Worm (Caenorhabditis elegans) whole organism, young adult: ENCODE measurements around the gene W03D2.9.

Source experiments
- B0336.3 ChIP-seq: fragments of 200-800 bp; sonication (Bioruptor generic); IDR thresholded peaks from 2 replicates; pipeline ENCODE4 v1.3.6; 2022; ENCODE audit warnings: missing genetic modification characterization, missing compliant biosample characterization
- D2030.7 ChIP-seq: fragments of 200-800 bp; sonication (Bioruptor generic); IDR thresholded peaks from 2 replicates; pipeline ENCODE4 v1.3.6; 2022; ENCODE audit warnings: missing genetic modification reagents, missing genetic modification characterization, missing compliant biosample characterization
- F33H1.4 ChIP-seq: fragments of 200-800 bp; sonication (Bioruptor generic); IDR thresholded peaks from 2 replicates; pipeline ENCODE4 v1.3.6; 2022; ENCODE audit warnings: missing genetic modification reagents, missing genetic modification characterization, missing compliant biosample characterization
- F49E8.2 ChIP-seq: sonication (generic microtip); optimal IDR thresholded peaks from 3 replicates; lab custom pipeline; 2017; ENCODE audit warnings: missing genetic modification characterization, mild to moderate bottlenecking, missing compliant biosample characterization, antibody characterized with exemption, moderate library complexity; ENCODE audit not compliant: insufficient read depth
- K12H6.12 ChIP-seq: fragments of 200-800 bp; sonication (Bioruptor generic); optimal IDR thresholded peaks from 2 replicates; lab custom pipeline; 2018; ENCODE audit warnings: mild to moderate bottlenecking, missing genetic modification characterization, missing compliant biosample characterization
- T07F8.4 ChIP-seq: sonication (generic microtip); optimal IDR thresholded peaks from 2 replicates; lab custom pipeline; 2016; ENCODE audit warnings: mild to moderate bottlenecking, missing genetic modification characterization, moderate library complexity, missing compliant biosample characterization
- T26A5.8 ChIP-seq: sonication (generic microtip); optimal IDR thresholded peaks from 2 replicates; lab custom pipeline; 2016; ENCODE audit warnings: missing genetic modification characterization, missing compliant biosample characterization
- Y56A3A.18 ChIP-seq: fragments of 200-800 bp; sonication (Bioruptor generic); IDR thresholded peaks from 2 replicates; pipeline ENCODE4 v1.3.6; 2022; ENCODE audit warnings: missing genetic modification reagents, missing genetic modification characterization, missing compliant biosample characterization
- Y95B8A.8 ChIP-seq: fragments of 200-800 bp; sonication (Bioruptor generic); IDR thresholded peaks from 2 replicates; pipeline ENCODE4 v1.3.6; 2022; ENCODE audit warnings: missing genetic modification reagents, missing genetic modification characterization, missing compliant biosample characterization
- ZK185.1 ChIP-seq: sonication (generic microtip); optimal IDR thresholded peaks from 2 replicates; lab custom pipeline; 2016; ENCODE audit warnings: mild to moderate bottlenecking, missing genetic modification characterization, missing compliant biosample characterization; ENCODE audit not compliant: poor library complexity, severe bottlenecking
- akir-1 ChIP-seq: fragments of 200-800 bp; sonication (Bioruptor generic); optimal IDR thresholded peaks from 2 replicates; lab custom pipeline; 2018; ENCODE audit warnings: mild to moderate bottlenecking, missing genetic modification characterization, moderate library complexity, missing compliant biosample characterization
- attf-3 ChIP-seq: fragments of 200-800 bp; sonication (Bioruptor generic); conservative IDR thresholded peaks from 2 replicates; pipeline ENCODE4 v1.3.6; 2022; ENCODE audit warnings: missing genetic modification reagents, missing genetic modification characterization, missing compliant biosample characterization
- attf-6 ChIP-seq: fragments of 200-800 bp; sonication (Bioruptor generic); IDR thresholded peaks from 2 replicates; pipeline ENCODE4 v1.3.6; 2022; ENCODE audit warnings: missing genetic modification reagents, missing genetic modification characterization, missing compliant biosample characterization
- bed-1 ChIP-seq: fragments of 200-800 bp; sonication (Bioruptor generic); IDR thresholded peaks from 2 replicates; pipeline ENCODE4 v1.3.6; 2022; ENCODE audit warnings: missing genetic modification reagents, missing genetic modification characterization, missing compliant biosample characterization
- ccch-3 ChIP-seq: fragments of 200-800 bp; sonication (Bioruptor generic); optimal IDR thresholded peaks from 2 replicates; lab custom pipeline; 2018; ENCODE audit warnings: mild to moderate bottlenecking, missing genetic modification characterization, missing compliant biosample characterization
- ceh-27 ChIP-seq: fragments of 200-800 bp; sonication (Bioruptor generic); optimal IDR thresholded peaks from 2 replicates; lab custom pipeline; 2018; ENCODE audit warnings: mild to moderate bottlenecking, missing genetic modification characterization, moderate library complexity, missing compliant biosample characterization
- ceh-40 ChIP-seq: fragments of 200-800 bp; sonication (Bioruptor generic); IDR thresholded peaks from 2 replicates; pipeline ENCODE4 v1.3.6; 2022; ENCODE audit warnings: missing genetic modification characterization, missing compliant biosample characterization
- chd-7 ChIP-seq: sonication (generic microtip); optimal IDR thresholded peaks from 2 replicates; lab custom pipeline; 2016; ENCODE audit warnings: mild to moderate bottlenecking, missing genetic modification characterization, moderate library complexity, missing compliant biosample characterization
- dpff-1 ChIP-seq: sonication (generic microtip); optimal IDR thresholded peaks from 2 replicates; lab custom pipeline; 2017; ENCODE audit warnings: mild to moderate bottlenecking, missing genetic modification characterization, missing compliant biosample characterization
- dpl-1 ChIP-seq: fragments of 150-350 bp; optimal IDR thresholded peaks from 2 replicates; lab custom pipeline; 2014; ENCODE audit warnings: missing biosample characterization, missing genetic modification reagents, missing genetic modification characterization
- efl-1 ChIP-seq: fragments of 150-350 bp; optimal IDR thresholded peaks from 2 replicates; lab custom pipeline; 2014; ENCODE audit warnings: missing biosample characterization, missing genetic modification reagents, missing genetic modification characterization
- egrh-3 ChIP-seq: fragments of 200-800 bp; sonication (Bioruptor generic); IDR thresholded peaks from 2 replicates; pipeline ENCODE4 v1.3.6; 2022; ENCODE audit warnings: missing genetic modification reagents, missing genetic modification characterization, missing compliant biosample characterization
- ekl-4 ChIP-seq: fragments of 200-800 bp; sonication (Bioruptor generic); IDR thresholded peaks from 2 replicates; pipeline ENCODE4 v1.3.6; 2022; ENCODE audit warnings: missing genetic modification reagents, missing genetic modification characterization, missing compliant biosample characterization
- fkh-3 ChIP-seq: sonication (generic microtip); optimal IDR thresholded peaks from 2 replicates; lab custom pipeline; 2016; ENCODE audit warnings: mild to moderate bottlenecking, missing genetic modification characterization, missing compliant biosample characterization
- hlh-12 ChIP-seq: sonication (generic microtip); optimal IDR thresholded peaks from 2 replicates; lab custom pipeline; 2016; ENCODE audit warnings: missing genetic modification characterization, missing compliant biosample characterization
- hrde-1 ChIP-seq: sonication (generic microtip); optimal IDR thresholded peaks from 2 replicates; lab custom pipeline; 2016; ENCODE audit warnings: missing genetic modification characterization, mild to moderate bottlenecking, missing compliant biosample characterization, moderate library complexity, missing genotype, missing genetic modification reagents, borderline replicate concordance
- lin-26 ChIP-seq: fragments of 200-800 bp; sonication (Bioruptor generic); IDR thresholded peaks from 2 replicates; pipeline ENCODE4 v1.3.6; 2022; ENCODE audit warnings: missing genetic modification reagents, missing genetic modification characterization, missing compliant biosample characterization
- lsl-1 ChIP-seq: fragments of 200-800 bp; sonication (Bioruptor generic); optimal IDR thresholded peaks from 2 replicates; lab custom pipeline; 2018; ENCODE audit warnings: mild to moderate bottlenecking, missing genetic modification characterization, moderate library complexity, missing compliant biosample characterization
- madf-8 ChIP-seq: fragments of 200-800 bp; sonication (Bioruptor generic); conservative IDR thresholded peaks from 2 replicates; pipeline ENCODE4 v1.3.6; 2022; ENCODE audit warnings: missing genetic modification reagents, missing genetic modification characterization, missing compliant biosample characterization
- mcd-1 ChIP-seq: fragments of 200-800 bp; sonication (Bioruptor generic); IDR thresholded peaks from 2 replicates; pipeline ENCODE4 v1.3.6; 2022; ENCODE audit warnings: missing genetic modification reagents, missing genetic modification characterization, missing compliant biosample characterization
- nhr-120 ChIP-seq: fragments of 200-800 bp; sonication (Bioruptor generic); IDR thresholded peaks from 2 replicates; pipeline ENCODE4 v1.3.6; 2022; ENCODE audit warnings: missing genetic modification characterization, missing compliant biosample characterization
- nhr-80 ChIP-seq: sonication (generic microtip); optimal IDR thresholded peaks from 2 replicates; lab custom pipeline; 2016; ENCODE audit warnings: missing genetic modification characterization, missing compliant biosample characterization
- pbrm-1 ChIP-seq: fragments of 200-800 bp; sonication (Bioruptor generic); IDR thresholded peaks from 2 replicates; pipeline ENCODE4 v1.3.6; 2022; ENCODE audit warnings: missing genetic modification reagents, missing genetic modification characterization, missing compliant biosample characterization
- rpc-1 ChIP-seq, 2 experiments: fragments of 150-350 bp in 1 of 2; sonication (generic microtip) in 1 of 2; optimal IDR thresholded peaks; 2 replicates each; lab custom pipeline; 2014 to 2018; ENCODE audit warnings: missing biosample characterization in 1 of 2, missing genetic modification characterization in 1 of 2, missing genetic modification reagents in 1 of 2, missing genotype in 1 of 2
- sdz-38 ChIP-seq: sonication (generic microtip); optimal IDR thresholded peaks from 2 replicates; lab custom pipeline; 2016; ENCODE audit warnings: missing genotype, missing genetic modification characterization, missing compliant biosample characterization
- sea-2 ChIP-seq: fragments of 200-800 bp; sonication (Bioruptor generic); IDR thresholded peaks from 2 replicates; pipeline ENCODE4 v1.3.6; 2022; ENCODE audit warnings: missing genetic modification characterization, missing compliant biosample characterization
- snpc-1.1 ChIP-seq: sonication (generic microtip); optimal IDR thresholded peaks from 2 replicates; lab custom pipeline; 2017; ENCODE audit warnings: missing genetic modification characterization, mild to moderate bottlenecking, missing compliant biosample characterization, antibody characterized with exemption, moderate library complexity, missing genotype, missing genetic modification reagents; ENCODE audit not compliant: insufficient read depth
- snpc-1.3 ChIP-seq: sonication (generic microtip); optimal IDR thresholded peaks from 2 replicates; lab custom pipeline; 2017; ENCODE audit warnings: missing genetic modification characterization, mild to moderate bottlenecking, missing compliant biosample characterization, antibody characterized with exemption, moderate library complexity, missing genotype, missing genetic modification reagents; ENCODE audit not compliant: insufficient read depth
- somi-1 ChIP-seq: fragments of 200-800 bp; sonication (Bioruptor generic); optimal IDR thresholded peaks from 2 replicates; lab custom pipeline; 2018; ENCODE audit warnings: mild to moderate bottlenecking, missing genetic modification characterization, missing compliant biosample characterization
- sptf-2 ChIP-seq: fragments of 200-800 bp; sonication (Bioruptor generic); optimal IDR thresholded peaks from 2 replicates; lab custom pipeline; 2018; ENCODE audit warnings: mild to moderate bottlenecking, missing genetic modification characterization, missing compliant biosample characterization
- tbp1 ChIP-seq: fragments of 200-800 bp; sonication (Bioruptor generic); optimal IDR thresholded peaks from 2 replicates; lab custom pipeline; 2018; ENCODE audit warnings: mild to moderate bottlenecking, missing genetic modification characterization, missing compliant biosample characterization
- unc-130 ChIP-seq: sonication (generic microtip); optimal IDR thresholded peaks from 2 replicates; lab custom pipeline; 2016; ENCODE audit warnings: missing genetic modification reagents, missing genetic modification characterization, missing compliant biosample characterization
- xnd-1 ChIP-seq: sonication (generic microtip); optimal IDR thresholded peaks from 2 replicates; lab custom pipeline; 2016; ENCODE audit warnings: missing genotype, missing genetic modification reagents, missing genetic modification characterization, missing compliant biosample characterization
- zim-3 ChIP-seq: sonication (generic microtip); optimal IDR thresholded peaks from 2 replicates; lab custom pipeline; 2017; ENCODE audit warnings: mild to moderate bottlenecking, missing genetic modification characterization, moderate library complexity, missing compliant biosample characterization
- ztf-18 ChIP-seq: sonication (generic microtip); optimal IDR thresholded peaks from 2 replicates; lab custom pipeline; 2016; ENCODE audit warnings: missing genotype, mild to moderate bottlenecking, missing genetic modification characterization, missing compliant biosample characterization
- ztf-26 ChIP-seq: sonication (generic microtip); optimal IDR thresholded peaks from 2 replicates; lab custom pipeline; 2017; ENCODE audit warnings: missing genetic modification characterization, missing compliant biosample characterization
- ztf-6 ChIP-seq: fragments of 200-800 bp; sonication (Bioruptor generic); IDR thresholded peaks from 2 replicates; pipeline ENCODE4 v1.3.6; 2022; ENCODE audit warnings: missing genetic modification reagents, missing genetic modification characterization, missing compliant biosample characterization

Gene W03D2.9

ce11 chrIV:4049398-4049998, 25.0 kb downstream of the W03D2.9 start, which contains the start of gene pcn-1:
pcn-1 (minus strand) TSS chrIV:4049448.
- peak; percentile 87 for TF ChIP-seq unc-130 (GFP tag; lab: Kevin White, UChicago)
- 0 out of 2 replicates have a peak, but pooled peaks have one; percentile 36 for TF ChIP-seq sea-2 (GFP tag; lab: Robert Waterston, UW)
- peak; percentile 80 for TF ChIP-seq ceh-27 (GFP tag; lab: Kevin White, UChicago)
- peak; percentile 96 for TF ChIP-seq ztf-26 (tag; lab: Kevin White, UChicago)
- TF ChIP-seq lsl-1 (GFP tag; lab: Kevin White, UChicago): peak; percentile 92
- TF ChIP-seq dpff-1 (tag; lab: Kevin White, UChicago): peak; percentile 24
- no peak for TF ChIP-seq sdz-38 (tag; lab: Kevin White, UChicago)
- peak; percentile 81; the same call in 1 of the 2 replicates for TF ChIP-seq ztf-6 (GFP tag; lab: Robert Waterston, UW)
- TF ChIP-seq lin-26 (GFP tag; lab: Robert Waterston, UW): no peak
- TF ChIP-seq nhr-120 (GFP tag; lab: Robert Waterston, UW): no peak
- TF ChIP-seq T07F8.4 (tag; lab: Kevin White, UChicago): no peak
- peak; percentile 78 for TF ChIP-seq attf-3 (GFP tag; lab: Robert Waterston, UW)
- TF ChIP-seq ceh-40 (GFP tag; lab: Robert Waterston, UW): no peak
- TF ChIP-seq hlh-12 (tag; lab: Kevin White, UChicago): no peak
- TF ChIP-seq rpc-1 (optimal IDR thresholded peaks at IDR 0.05; lab: Kevin White, UChicago): no peak
- no peak for TF ChIP-seq rpc-1 (tag; optimal IDR thresholded peaks at IDR 0.05; lab: Kevin White, UChicago)
- peak; percentile 96 for TF ChIP-seq madf-8 (GFP tag; lab: Robert Waterston, UW)
- TF ChIP-seq pbrm-1 (GFP tag; lab: Robert Waterston, UW): peak; percentile 97
- peak; percentile 97 for TF ChIP-seq D2030.7 (GFP tag; lab: Robert Waterston, UW)
- peak; percentile 84 for TF ChIP-seq attf-6
- peak; percentile 80 for TF ChIP-seq F49E8.2 (tag; lab: Kevin White, UChicago)
- peak; percentile 38; the same call in 1 of the 2 replicates for TF ChIP-seq egrh-3
- TF ChIP-seq ccch-3 (GFP tag; lab: Kevin White, UChicago): peak; percentile 26
- peak; percentile 84 for TF ChIP-seq F33H1.4 (GFP tag; lab: Robert Waterston, UW)
- TF ChIP-seq hrde-1: peak; percentile 86
- peak; percentile 89 for TF ChIP-seq chd-7 (tag; lab: Kevin White, UChicago)
- peak; percentile 82 for TF ChIP-seq ZK185.1 (tag; lab: Kevin White, UChicago)
- peak; percentile 97 for TF ChIP-seq mcd-1 (GFP tag; lab: Robert Waterston, UW)
- TF ChIP-seq ztf-18 (tag; lab: Kevin White, UChicago): peak; percentile 100
- TF ChIP-seq xnd-1: peak; percentile 98
- TF ChIP-seq T26A5.8 (tag; lab: Kevin White, UChicago): no peak
- peak; percentile 99 for TF ChIP-seq B0336.3
- peak; percentile 89 for TF ChIP-seq somi-1
- peak; percentile 52 for TF ChIP-seq snpc-1.3
- TF ChIP-seq zim-3: no peak
- TF ChIP-seq Y95B8A.8 (GFP tag; lab: Robert Waterston, UW): peak; percentile 92
- TF ChIP-seq efl-1: peak; percentile 98
- peak; percentile 98 for TF ChIP-seq ekl-4 (GFP tag; lab: Robert Waterston, UW)
- TF ChIP-seq sptf-2: no peak
- TF ChIP-seq K12H6.12 (tag; lab: Kevin White, UChicago): peak; percentile 83
- TF ChIP-seq Y56A3A.18 (GFP tag; lab: Robert Waterston, UW): peak; percentile 86
- TF ChIP-seq tbp1 (GFP tag; lab: Kevin White, UChicago): peak; percentile 76
- TF ChIP-seq snpc-1.1 (tag; lab: Kevin White, UChicago): peak; percentile 72
- TF ChIP-seq akir-1: no peak
- no peak for TF ChIP-seq fkh-3 (tag; lab: Kevin White, UChicago)
- no peak for TF ChIP-seq bed-1 (GFP tag; lab: Robert Waterston, UW)
- peak; percentile 56 for TF ChIP-seq nhr-80
- TF ChIP-seq dpl-1 (GFP tag; lab: Kevin White, UChicago): peak; percentile 99
